Fruit fly (Drosophila melanogaster) whole organism, prepupa: ENCODE results near the gene Blimp-1.

Experiments
- Blimp-1 ChIP-seq: fragments of 200-800 bp; sonication (Bioruptor generic); optimal IDR thresholded peaks from 3 replicates; lab custom pipeline; 2017; ENCODE audit warnings: missing biosample characterization, missing genetic modification characterization, mild to moderate bottlenecking, moderate library complexity, missing genetic modification reagents
- CG11294 ChIP-seq: fragments of 200-800 bp; sonication (Bioruptor generic); IDR thresholded peaks from 2 replicates; pipeline ENCODE4 v1.3.6; 2022; ENCODE audit warnings: missing biosample characterization, missing genetic modification characterization
- CG11762 ChIP-seq: fragments of 200-800 bp; sonication (Bioruptor generic); optimal IDR thresholded peaks from 3 replicates; lab custom pipeline; 2016; ENCODE audit warnings: missing biosample characterization, missing genetic modification characterization; ENCODE audit not compliant: insufficient read depth
- CG3032 ChIP-seq: fragments of 200-800 bp; optimal IDR thresholded peaks from 2 replicates; lab custom pipeline; 2019; ENCODE audit warnings: missing biosample characterization, mild to moderate bottlenecking, missing genetic modification characterization, moderate library complexity
- CG32006 ChIP-seq: fragments of 200-800 bp; sonication (Bioruptor generic); optimal IDR thresholded peaks from 3 replicates; lab custom pipeline; 2017; ENCODE audit warnings: missing biosample characterization, mild to moderate bottlenecking, missing genetic modification characterization
- CG34406 ChIP-seq: fragments of 200-800 bp; sonication (Bioruptor generic); optimal IDR thresholded peaks from 3 replicates; lab custom pipeline; 2016; ENCODE audit warnings: missing biosample characterization, missing genetic modification characterization
- CG6792 ChIP-seq: fragments of 200-800 bp; sonication (Bioruptor generic); optimal IDR thresholded peaks from 3 replicates; lab custom pipeline; 2016; ENCODE audit warnings: missing biosample characterization, missing genetic modification characterization
- CG6808 ChIP-seq: fragments of 200-800 bp; sonication (Bioruptor generic); optimal IDR thresholded peaks from 3 replicates; lab custom pipeline; 2017; ENCODE audit warnings: missing biosample characterization, missing genetic modification characterization, mild to moderate bottlenecking, moderate library complexity, missing genetic modification reagents
- CG7368 ChIP-seq: fragments of 200-800 bp; sonication (Bioruptor generic); optimal IDR thresholded peaks from 3 replicates; lab custom pipeline; 2016; ENCODE audit warnings: missing biosample characterization, missing genetic modification characterization
- CG8119 ChIP-seq: fragments of 200-800 bp; sonication (Bioruptor generic); IDR thresholded peaks from 3 replicates; pipeline ENCODE4 v1.3.6; 2022; ENCODE audit warnings: missing biosample characterization, missing genetic modification characterization
- CG8319 ChIP-seq: fragments of 200-800 bp; sonication (Bioruptor generic); optimal IDR thresholded peaks from 3 replicates; lab custom pipeline; 2016; ENCODE audit warnings: missing biosample characterization, missing genetic modification characterization
- CG8632 ChIP-seq: fragments of 200-800 bp; sonication (Bioruptor generic); optimal IDR thresholded peaks from 3 replicates; lab custom pipeline; 2016; ENCODE audit warnings: missing biosample characterization, missing genetic modification characterization
- Eip75B ChIP-seq: fragments of 200-800 bp; sonication (Bioruptor generic); optimal IDR thresholded peaks from 3 replicates; lab custom pipeline; 2016; ENCODE audit warnings: missing biosample characterization, missing genetic modification characterization
- Eip93F ChIP-seq: fragments of 200-800 bp; sonication (Bioruptor generic); optimal IDR thresholded peaks from 2 replicates; lab custom pipeline; 2016; ENCODE audit warnings: missing biosample characterization, mild to moderate bottlenecking, missing genetic modification characterization
- Ets21C ChIP-seq: fragments of 200-800 bp; sonication (Bioruptor generic); optimal IDR thresholded peaks from 3 replicates; lab custom pipeline; 2016; ENCODE audit warnings: missing biosample characterization, missing genetic modification characterization
- Ets96B ChIP-seq: fragments of 200-800 bp; optimal IDR thresholded peaks from 2 replicates; lab custom pipeline; 2019; ENCODE audit warnings: missing biosample characterization, mild to moderate bottlenecking, missing genetic modification characterization, moderate library complexity
- Gug ChIP-seq: fragments of 200-800 bp; sonication (Bioruptor generic); IDR thresholded peaks from 2 replicates; pipeline ENCODE4 v1.3.6; 2022; ENCODE audit warnings: missing biosample characterization, missing genetic modification characterization
- Sox14 ChIP-seq: fragments of 200-800 bp; sonication (Bioruptor generic); optimal IDR thresholded peaks from 3 replicates; lab custom pipeline; 2016; ENCODE audit warnings: missing biosample characterization, missing genetic modification characterization
- cyc ChIP-seq: fragments of 200-800 bp; sonication (Bioruptor generic); optimal IDR thresholded peaks from 3 replicates; lab custom pipeline; 2016; ENCODE audit warnings: missing biosample characterization, missing genetic modification characterization
- dac ChIP-seq: fragments of 200-800 bp; sonication (Bioruptor generic); optimal IDR thresholded peaks from 2 replicates; lab custom pipeline; 2017; ENCODE audit warnings: missing biosample characterization, mild to moderate bottlenecking, missing genetic modification characterization
- fkh ChIP-seq: fragments of 200-800 bp; sonication (Bioruptor generic); optimal IDR thresholded peaks from 3 replicates; lab custom pipeline; 2017; ENCODE audit warnings: missing biosample characterization, mild to moderate bottlenecking, missing genetic modification characterization, moderate library complexity
- pdm3 ChIP-seq: fragments of 200-800 bp; sonication (Bioruptor generic); optimal IDR thresholded peaks from 3 replicates; lab custom pipeline; 2016; ENCODE audit warnings: missing biosample characterization, missing genetic modification characterization
- salr ChIP-seq, 2 experiments: fragments of 200-800 bp; sonication (Bioruptor generic); optimal IDR thresholded peaks; 3 replicates each; lab custom pipeline; 2016 to 2018; ENCODE audit warnings: missing biosample characterization in 2 of 2, missing genetic modification characterization in 2 of 2, mild to moderate bottlenecking in 1 of 2
- topi ChIP-seq: fragments of 200-800 bp; sonication (Bioruptor generic); optimal IDR thresholded peaks from 3 replicates; lab custom pipeline; 2016; ENCODE audit warnings: missing biosample characterization, missing genetic modification characterization
- vri ChIP-seq: fragments of 200-800 bp; sonication (Bioruptor generic); optimal IDR thresholded peaks from 3 replicates; lab custom pipeline; 2016; ENCODE audit warnings: missing biosample characterization, mild to moderate bottlenecking, missing genetic modification characterization

Gene Blimp-1

DNA sequence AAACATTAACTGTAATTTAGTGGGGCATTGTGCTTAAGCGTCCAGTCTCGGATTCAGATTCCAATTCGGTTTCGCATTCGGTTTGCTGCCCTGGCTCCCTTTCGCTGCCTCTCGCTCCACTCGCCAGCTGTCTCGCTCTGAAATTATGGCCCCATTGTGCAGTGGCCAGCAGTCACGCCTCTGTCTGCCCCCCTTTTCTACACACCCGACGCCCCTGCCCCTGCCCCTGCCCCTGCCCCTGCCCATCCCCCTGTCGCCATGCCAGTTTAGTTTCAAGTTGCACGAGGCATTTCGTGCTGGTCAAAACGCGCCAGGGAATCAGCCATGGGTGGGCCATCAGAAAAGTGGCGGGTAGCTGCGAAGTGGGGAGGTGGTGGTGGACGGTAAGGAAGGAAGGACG lies 55.5 kb downstream of the Blimp-1 start:
- TF ChIP-seq CG3032 (tag; lab: Kevin White, UChicago) (no peak), fkh (no peak), Ets21C (no peak), pdm3 (GFP tag; lab: Kevin White, UChicago) (no peak), Eip75B (GFP tag; lab: Kevin White, UChicago) (no peak), Ets96B (no peak), dac (GFP tag; lab: Kevin White, UChicago) (no peak), CG7368 (no peak), CG6808 (GFP tag; lab: Kevin White, UChicago) (no peak), Gug (GFP tag; lab: Robert Waterston, UW) (no peak), CG8319 (no peak), cyc (no peak), CG6792 (GFP tag; lab: Kevin White, UChicago) (no peak), CG11762 (no peak), salr (GFP tag; optimal IDR thresholded peaks at IDR 0.05; lab: Kevin White, UChicago) (no peak), CG32006 (GFP tag; lab: Kevin White, UChicago) (no peak)

DNA sequence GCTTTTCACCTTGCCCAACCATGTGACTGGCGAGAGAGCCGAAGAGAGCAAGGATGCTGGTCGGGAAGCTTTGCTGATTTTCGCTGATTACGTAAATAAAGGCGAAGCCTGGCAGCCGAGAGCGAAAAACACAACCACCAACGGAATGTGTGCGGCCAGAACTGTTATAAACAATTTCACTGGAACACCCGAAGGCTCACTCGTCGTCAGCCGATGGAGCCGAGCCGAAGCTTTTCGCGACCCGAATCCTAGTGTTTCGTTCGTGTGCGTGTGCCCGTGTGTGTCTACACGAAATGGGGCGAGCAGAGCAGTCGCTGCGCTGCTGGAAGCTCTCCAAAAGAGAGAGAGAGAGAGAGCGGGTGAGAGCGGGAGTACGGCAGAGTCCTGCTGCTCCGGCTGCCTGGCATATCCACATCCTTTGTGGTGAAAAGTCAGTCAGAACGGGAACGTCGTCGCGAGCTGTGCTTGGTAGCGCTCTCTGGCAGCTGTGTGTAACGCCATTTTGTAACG lies 60.3 kb downstream of the Blimp-1 start:
- TF ChIP-seq topi (no peak), salr (GFP tag; optimal IDR thresholded peaks at IDR 0.05; lab: Kevin White, UChicago) (no peak), CG11294 (no peak), CG8632 (GFP tag; lab: Kevin White, UChicago) (no peak), Sox14 (GFP tag; lab: Kevin White, UChicago) (no peak), CG8119 (no peak), Eip93F (no peak), CG34406 (no peak), Blimp-1 (GFP tag; lab: Kevin White, UChicago) (no peak), vri (GFP tag; lab: Kevin White, UChicago) (no peak), CG6792 (GFP tag; lab: Kevin White, UChicago) (no peak)
- TF ChIP-seq, all 60 proteins: peak for 0
